Fruit fly (Drosophila melanogaster) whole organism, embryonic: ENCODE results near the gene CG45045.
A peak's percentile ranks its signal among the peaks of the same experiment; 100 is the strongest.

Source experiments
- Bdp1 ChIP-seq: fragments of 200-800 bp; sonication (Bioruptor generic); optimal IDR thresholded peaks from 3 replicates; lab custom pipeline; 2016; ENCODE audit warnings: missing biosample characterization, missing genetic modification characterization
- Blimp-1 ChIP-seq: fragments of 200-800 bp; sonication (Bioruptor generic); optimal IDR thresholded peaks from 3 replicates; lab custom pipeline; 2018; ENCODE audit warnings: missing biosample characterization, missing genetic modification characterization, mild to moderate bottlenecking, moderate library complexity, missing genetic modification reagents
- CG10654 ChIP-seq: fragments of 200-800 bp; sonication (Bioruptor generic); optimal IDR thresholded peaks from 2 replicates; lab custom pipeline; 2016; ENCODE audit warnings: missing biosample characterization, missing genetic modification characterization
- CG12236 ChIP-seq: fragments of 200-800 bp; sonication (Bioruptor generic); optimal IDR thresholded peaks from 2 replicates; lab custom pipeline; 2016; ENCODE audit warnings: missing biosample characterization, missing genetic modification characterization
- CG12769 ChIP-seq: fragments of 200-800 bp; sonication (Bioruptor generic); optimal IDR thresholded peaks from 2 replicates; lab custom pipeline; 2019; ENCODE audit warnings: missing biosample characterization, mild to moderate bottlenecking, missing genetic modification characterization, moderate library complexity
- CG13424 ChIP-seq: fragments of 200-800 bp; sonication (Bioruptor generic); optimal IDR thresholded peaks from 2 replicates; lab custom pipeline; 2019; ENCODE audit warnings: missing biosample characterization, mild to moderate bottlenecking, missing genetic modification characterization, moderate library complexity
- CG1529 ChIP-seq: fragments of 200-800 bp; sonication (Bioruptor generic); optimal IDR thresholded peaks from 3 replicates; lab custom pipeline; 2018; ENCODE audit warnings: missing biosample characterization, missing genetic modification characterization
- CG17568 ChIP-seq: fragments of 200-800 bp; sonication (Bioruptor generic); optimal IDR thresholded peaks from 2 replicates; lab custom pipeline; 2018; ENCODE audit warnings: missing biosample characterization, mild to moderate bottlenecking, missing genetic modification characterization, moderate library complexity
- CG31365 ChIP-seq: fragments of 200-800 bp; sonication (Bioruptor generic); optimal IDR thresholded peaks from 2 replicates; lab custom pipeline; 2018; ENCODE audit warnings: missing biosample characterization, mild to moderate bottlenecking, missing genetic modification characterization
- CG33213 ChIP-seq: fragments of 200-800 bp; sonication (Bioruptor generic); optimal IDR thresholded peaks from 3 replicates; lab custom pipeline; 2016; ENCODE audit warnings: missing biosample characterization, missing genetic modification characterization
- CG3995 ChIP-seq: fragments of 200-800 bp; sonication (Bioruptor generic); optimal IDR thresholded peaks from 3 replicates; lab custom pipeline; 2016; ENCODE audit warnings: missing biosample characterization, missing genetic modification characterization
- CG42726 ChIP-seq: fragments of 200-800 bp; sonication (Bioruptor generic); IDR thresholded peaks from 2 replicates; pipeline ENCODE4 v1.3.6; 2022; ENCODE audit warnings: missing biosample characterization, missing genetic modification characterization; ENCODE audit not compliant: partially characterized antibody
- CG4328 ChIP-seq: fragments of 200-800 bp; sonication (Bioruptor generic); optimal IDR thresholded peaks from 3 replicates; lab custom pipeline; 2017; ENCODE audit warnings: missing biosample characterization, missing genetic modification reagents, missing genetic modification characterization
- CG4730 ChIP-seq: fragments of 200-800 bp; sonication (Bioruptor generic); IDR thresholded peaks from 2 replicates; pipeline ENCODE4 v1.3.6; 2022; ENCODE audit warnings: missing biosample characterization, missing genetic modification characterization
- CG6813 ChIP-seq: fragments of 200-800 bp; sonication (Bioruptor generic); optimal IDR thresholded peaks from 2 replicates; lab custom pipeline; 2017; ENCODE audit warnings: missing biosample characterization, missing genetic modification characterization, mild to moderate bottlenecking, moderate library complexity, missing genetic modification reagents
- Camta ChIP-seq: fragments of 200-800 bp; sonication (Bioruptor generic); optimal IDR thresholded peaks from 2 replicates; lab custom pipeline; 2016; ENCODE audit warnings: missing biosample characterization, missing genetic modification characterization
- CoRest ChIP-seq: fragments of 200-800 bp; sonication (Bioruptor generic); optimal IDR thresholded peaks from 3 replicates; lab custom pipeline; 2018; ENCODE audit warnings: missing biosample characterization, mild to moderate bottlenecking, missing genetic modification characterization, moderate library complexity
- D ChIP-seq, 2 experiments: fragments of 200-800 bp in 1 of 2; fragments of >200 bp in 1 of 2; sonication (Bioruptor generic) in 1 of 2; optimal IDR thresholded peaks; 2 replicates in 1 of 2; 3 replicates in 1 of 2; lab custom pipeline; 2017; ENCODE audit warnings: mild to moderate bottlenecking in 1 of 2, missing biosample characterization in 1 of 2, missing genetic modification characterization in 1 of 2, missing genetic modification reagents in 1 of 2
- Fer2 ChIP-seq: fragments of 200-800 bp; sonication (Bioruptor generic); optimal IDR thresholded peaks from 2 replicates; lab custom pipeline; 2018; ENCODE audit warnings: missing biosample characterization, mild to moderate bottlenecking, missing genetic modification characterization, moderate library complexity
- HLH3B ChIP-seq: fragments of 200-800 bp; sonication (Bioruptor generic); IDR thresholded peaks from 2 replicates; pipeline ENCODE4 v1.3.6; 2022; ENCODE audit warnings: missing biosample characterization, missing genetic modification characterization
- Hr39 ChIP-seq: fragments of >200 bp; optimal IDR thresholded peaks from 2 replicates; lab custom pipeline; 2017
- Lim3 ChIP-seq: fragments of 200-800 bp; sonication (Bioruptor generic); IDR thresholded peaks from 2 replicates; pipeline ENCODE4 v1.3.6; 2022; ENCODE audit warnings: missing biosample characterization, missing genetic modification characterization
- Oli ChIP-seq: fragments of 200-800 bp; sonication (Bioruptor generic); optimal IDR thresholded peaks from 2 replicates; lab custom pipeline; 2018; ENCODE audit warnings: missing biosample characterization, mild to moderate bottlenecking, missing genetic modification characterization, moderate library complexity
- Ptx1 ChIP-seq: fragments of 200-800 bp; sonication (Bioruptor generic); IDR thresholded peaks from 2 replicates; pipeline ENCODE4 v1.3.6; 2022; ENCODE audit warnings: missing biosample characterization, missing genetic modification characterization
- Sin3A ChIP-seq: fragments of >200 bp; optimal IDR thresholded peaks from 2 replicates; lab custom pipeline; 2018
- aop ChIP-seq: fragments of 200-800 bp; sonication (Bioruptor generic); IDR thresholded peaks from 2 replicates; pipeline ENCODE4 v1.3.6; 2022; ENCODE audit warnings: missing biosample characterization, missing genetic modification characterization
- ash1 ChIP-seq: fragments of 200-800 bp; sonication (Bioruptor generic); optimal IDR thresholded peaks from 2 replicates; lab custom pipeline; 2018; ENCODE audit warnings: missing biosample characterization, mild to moderate bottlenecking, missing genetic modification characterization
- bowl ChIP-seq: fragments of 200-800 bp; sonication (Bioruptor generic); IDR thresholded peaks from 2 replicates; pipeline ENCODE4 v1.3.6; 2022; ENCODE audit warnings: missing biosample characterization, missing genetic modification characterization
- cad ChIP-seq: fragments of >200 bp; optimal IDR thresholded peaks from 2 replicates; lab custom pipeline; 2017; ENCODE audit warnings: missing biosample characterization, missing genetic modification characterization
- chif ChIP-seq, 2 experiments: fragments of 200-800 bp; sonication (Bioruptor generic); optimal IDR thresholded peaks; 3 replicates each; lab custom pipeline; 2016; ENCODE audit warnings: missing biosample characterization in 2 of 2, missing genetic modification characterization in 2 of 2
- chm ChIP-seq: fragments of 200-800 bp; sonication (Bioruptor generic); IDR thresholded peaks from 2 replicates; pipeline ENCODE4 v1.3.6; 2022; ENCODE audit warnings: missing biosample characterization, missing genetic modification characterization
- corto ChIP-seq: fragments of 200-800 bp; sonication (Bioruptor generic); optimal IDR thresholded peaks from 2 replicates; lab custom pipeline; 2016; ENCODE audit warnings: missing biosample characterization, mild to moderate bottlenecking, missing genetic modification characterization, moderate library complexity
- da ChIP-seq: fragments of 200-800 bp; sonication (Bioruptor generic); optimal IDR thresholded peaks from 2 replicates; lab custom pipeline; 2016; ENCODE audit warnings: missing biosample characterization, missing genetic modification characterization
- dmrt99B ChIP-seq: fragments of 200-800 bp; sonication (Bioruptor generic); optimal IDR thresholded peaks from 2 replicates; lab custom pipeline; 2018; ENCODE audit warnings: missing biosample characterization, mild to moderate bottlenecking, missing genetic modification characterization, moderate library complexity
- eyg ChIP-seq: fragments of 200-800 bp; sonication (Bioruptor generic); optimal IDR thresholded peaks from 3 replicates; lab custom pipeline; 2016; ENCODE audit warnings: missing biosample characterization, missing genetic modification characterization
- gro ChIP-seq: fragments of 200-800 bp; sonication (Bioruptor generic); optimal IDR thresholded peaks from 2 replicates; lab custom pipeline; 2016; ENCODE audit warnings: missing biosample characterization, missing genetic modification characterization
- ham ChIP-seq: fragments of 200-800 bp; sonication (Bioruptor generic); IDR thresholded peaks from 2 replicates; pipeline ENCODE4 v1.3.6; 2022; ENCODE audit warnings: missing biosample characterization, missing genetic modification characterization
- hth ChIP-seq: fragments of >200 bp; optimal IDR thresholded peaks from 2 replicates; lab custom pipeline; 2017; ENCODE audit warnings: inconsistent platforms
- ind ChIP-seq: fragments of 200-800 bp; sonication (Bioruptor generic); optimal IDR thresholded peaks from 3 replicates; lab custom pipeline; 2016; ENCODE audit warnings: missing biosample characterization, missing genetic modification characterization
- klu ChIP-seq: fragments of 200-800 bp; sonication (Bioruptor generic); IDR thresholded peaks from 2 replicates; pipeline ENCODE4 v1.3.6; 2022; ENCODE audit warnings: missing biosample characterization, missing genetic modification characterization
- mam ChIP-seq: fragments of 200-800 bp; sonication (Bioruptor generic); optimal IDR thresholded peaks from 3 replicates; lab custom pipeline; 2016; ENCODE audit warnings: missing biosample characterization, missing genetic modification characterization
- nmo ChIP-seq: fragments of 200-800 bp; sonication (Bioruptor generic); optimal IDR thresholded peaks from 2 replicates; lab custom pipeline; 2018; ENCODE audit warnings: missing biosample characterization, mild to moderate bottlenecking, missing genetic modification characterization, moderate library complexity
- pfk ChIP-seq: fragments of 200-800 bp; sonication (Bioruptor generic); optimal IDR thresholded peaks from 2 replicates; lab custom pipeline; 2018; ENCODE audit warnings: missing biosample characterization, mild to moderate bottlenecking, missing genetic modification characterization, moderate library complexity
- ro ChIP-seq: fragments of 200-800 bp; sonication (Bioruptor generic); IDR thresholded peaks from 2 replicates; pipeline ENCODE4 v1.3.6; 2022; ENCODE audit warnings: missing biosample characterization, missing genetic modification characterization
- row ChIP-seq: fragments of 200-800 bp; sonication (Bioruptor generic); IDR thresholded peaks from 3 replicates; pipeline ENCODE4 v1.3.6; 2022; ENCODE audit warnings: missing biosample characterization, missing genetic modification characterization
- sc ChIP-seq, 3 experiments: fragments of >200 bp in 2 of 3; fragments of 200-800 bp in 1 of 3; sonication (Bioruptor generic) in 1 of 3; optimal IDR thresholded peaks; 2 replicates in 2 of 3; 3 replicates in 1 of 3; lab custom pipeline; 2017; ENCODE audit warnings: mild to moderate bottlenecking in 1 of 3, missing biosample characterization in 1 of 3, missing genetic modification characterization in 1 of 3, missing genetic modification reagents in 1 of 3
- sug ChIP-seq: fragments of 200-800 bp; optimal IDR thresholded peaks from 2 replicates; lab custom pipeline; 2019; ENCODE audit warnings: missing biosample characterization, mild to moderate bottlenecking, missing genetic modification characterization, moderate library complexity

CG45045 gene

dm6 chr3R:17703024-17703690, 35.8 kb downstream of the CG45045 start (continued):
- TF ChIP-seq sc (optimal IDR thresholded peaks at IDR 0.05; lab: Kevin White, UChicago) (no peak), sc (GFP tag; optimal IDR thresholded peaks at IDR 0.05; lab: Kevin White, UChicago) (no peak), CG31365 (tag; lab: Kevin White, UChicago) (no peak), Bdp1 (GFP tag; lab: Kevin White, UChicago) (no peak), Oli (tag; lab: Kevin White, UChicago) (peak; percentile 40), row (GFP tag; lab: Robert Waterston, UW) (peak; percentile 20; the same call in 2 of the 3 replicates), CG3995 (GFP tag; lab: Kevin White, UChicago) (no peak), eyg (GFP tag; lab: Kevin White, UChicago) (no peak), nmo (GFP tag; lab: Kevin White, UChicago) (peak; percentile 30), da (no peak), dmrt99B (peak; percentile 60), Camta (no peak), chm (GFP tag; lab: Robert Waterston, UW) (no peak), CoRest (tag; lab: Kevin White, UChicago) (peak; percentile 15), Lim3 (GFP tag; lab: Robert Waterston, UW) (no peak), Ptx1 (GFP tag; lab: Robert Waterston, UW) (peak; percentile 35; the same call in 1 of the 2 replicates), CG13424 (tag; lab: Kevin White, UChicago) (peak; percentile 27), Sin3A (lab: Kevin White, UChicago) (no peak), sug (tag; lab: Kevin White, UChicago) (no peak), corto (GFP tag; lab: Kevin White, UChicago) (peak; percentile 33)
- TF ChIP-seq, all 482 proteins: peak for 40

dm6 chr3R:17703691-17704537, 36.5 kb downstream of the CG45045 start:
- TF ChIP-seq chif (GFP tag; optimal IDR thresholded peaks at IDR 0.05; lab: Kevin White, UChicago) (peak; percentile 99), hth (lab: Kevin White, UChicago) (no peak), ro (GFP tag; lab: Robert Waterston, UW) (peak; percentile 97), CG1529 (GFP tag; lab: Kevin White, UChicago) (peak; percentile 99), cad (GFP tag; lab: Kevin White, UChicago) (no peak), CG12236 (GFP tag; lab: Kevin White, UChicago) (peak; percentile 99), CG4328 (GFP tag; lab: Kevin White, UChicago) (peak; percentile 86), Hr39 (lab: Kevin White, UChicago) (no peak), bowl (GFP tag; lab: Robert Waterston, UW) (peak; percentile 97), gro (GFP tag; lab: Kevin White, UChicago) (peak; percentile 99), CG6813 (GFP tag; lab: Kevin White, UChicago) (peak; percentile 98), HLH3B (peak; percentile 99), CG4730 (GFP tag; lab: Robert Waterston, UW) (peak; percentile 99), ind (peak; percentile 99), CG42726 (no peak), mam (peak; percentile 99), CG17568 (GFP tag; lab: Kevin White, UChicago) (peak; percentile 98), Camta (peak; percentile 99), ash1 (peak; percentile 80), D (optimal IDR thresholded peaks at IDR 0.05; lab: Kevin White, UChicago) (no peak), D (GFP tag; optimal IDR thresholded peaks at IDR 0.05; lab: Kevin White, UChicago) (peak; percentile 99), ham (GFP tag; lab: Robert Waterston, UW) (peak; percentile 96), aop (GFP tag; lab: Robert Waterston, UW) (peak; percentile 93), CG33213 (GFP tag; lab: Kevin White, UChicago) (peak; percentile 99), CG12769 (peak; percentile 99), klu (GFP tag; lab: Robert Waterston, UW) (peak; percentile 97), CG10654 (GFP tag; lab: Kevin White, UChicago) (peak; percentile 99), Fer2 (tag; lab: Kevin White, UChicago) (peak; percentile 87), pfk (GFP tag; lab: Kevin White, UChicago) (peak; percentile 89), Blimp-1 (GFP tag; lab: Kevin White, UChicago) (peak; percentile 98)
